Worm (Caenorhabditis elegans) whole organism, late embryonic: ENCODE results near the gene dur-1.

Source experiments
- K09A11.1 ChIP-seq: sonication (generic microtip); optimal IDR thresholded peaks from 2 replicates; lab custom pipeline; 2017; ENCODE audit warnings: antibody characterized with exemption, mild to moderate bottlenecking, missing genetic modification characterization, missing compliant biosample characterization; ENCODE audit not compliant: insufficient read depth
- Y22D7AL.16 ChIP-seq: sonication (generic microtip); optimal IDR thresholded peaks from 2 replicates; lab custom pipeline; 2016; ENCODE audit warnings: missing genetic modification characterization, missing compliant biosample characterization
- ceh-14 ChIP-seq: sonication (generic microtip); optimal IDR thresholded peaks from 2 replicates; lab custom pipeline; 2016; ENCODE audit warnings: missing genotype, missing genetic modification characterization, missing compliant biosample characterization
- ceh-18 ChIP-seq: sonication (generic microtip); optimal IDR thresholded peaks from 2 replicates; lab custom pipeline; 2016; ENCODE audit warnings: missing genetic modification characterization, missing compliant biosample characterization
- ceh-19 ChIP-seq: fragments of 200-800 bp; sonication (Bioruptor generic); optimal IDR thresholded peaks from 2 replicates; lab custom pipeline; 2018; ENCODE audit warnings: mild to moderate bottlenecking, missing genetic modification characterization, missing compliant biosample characterization
- ceh-22 ChIP-seq: sonication (generic microtip); optimal IDR thresholded peaks from 2 replicates; lab custom pipeline; 2017; ENCODE audit warnings: missing biosample characterization, missing genetic modification characterization
- ceh-24 ChIP-seq: sonication (generic microtip); optimal IDR thresholded peaks from 2 replicates; lab custom pipeline; 2016; ENCODE audit warnings: mild to moderate bottlenecking, missing genetic modification characterization, missing compliant biosample characterization
- ceh-34 ChIP-seq: sonication (generic microtip); optimal IDR thresholded peaks from 2 replicates; lab custom pipeline; 2016; ENCODE audit warnings: mild to moderate bottlenecking, missing genetic modification characterization, missing compliant biosample characterization
- ceh-45 ChIP-seq: fragments of 200-800 bp; sonication (Bioruptor generic); IDR thresholded peaks from 2 replicates; pipeline ENCODE4 v1.3.6; 2022; ENCODE audit warnings: missing genetic modification reagents, missing genetic modification characterization, missing compliant biosample characterization
- ceh-48 ChIP-seq: sonication (generic microtip); optimal IDR thresholded peaks from 2 replicates; lab custom pipeline; 2016; ENCODE audit warnings: missing genetic modification characterization, inconsistent platforms, missing compliant biosample characterization
- ceh-9 ChIP-seq: sonication (generic microtip); optimal IDR thresholded peaks from 2 replicates; lab custom pipeline; 2016; ENCODE audit warnings: mild to moderate bottlenecking, missing genetic modification characterization, inconsistent platforms, missing compliant biosample characterization
- che-1 ChIP-seq: sonication (generic microtip); optimal IDR thresholded peaks from 2 replicates; lab custom pipeline; 2016; ENCODE audit warnings: mild to moderate bottlenecking, missing genetic modification characterization, missing compliant biosample characterization
- dmd-4 ChIP-seq: sonication (generic microtip); optimal IDR thresholded peaks from 2 replicates; lab custom pipeline; 2016; ENCODE audit warnings: borderline replicate concordance, missing genetic modification characterization, missing compliant biosample characterization
- ets-4 ChIP-seq: sonication (generic microtip); optimal IDR thresholded peaks from 2 replicates; lab custom pipeline; 2016; ENCODE audit warnings: missing genetic modification characterization, missing compliant biosample characterization
- eyg-1 ChIP-seq: sonication (generic microtip); optimal IDR thresholded peaks from 2 replicates; lab custom pipeline; 2016; ENCODE audit warnings: missing genotype, missing genetic modification characterization, missing compliant biosample characterization
- fax-1 ChIP-seq: sonication (generic microtip); optimal IDR thresholded peaks from 2 replicates; lab custom pipeline; 2016; ENCODE audit warnings: missing genotype, missing genetic modification characterization, missing compliant biosample characterization
- gmeb-2 ChIP-seq: sonication (generic microtip); optimal IDR thresholded peaks from 2 replicates; lab custom pipeline; 2016; ENCODE audit warnings: missing genetic modification characterization, inconsistent platforms, missing compliant biosample characterization
- hlh-6 ChIP-seq: sonication (generic microtip); optimal IDR thresholded peaks from 2 replicates; lab custom pipeline; 2016; ENCODE audit warnings: missing genotype, missing genetic modification characterization, missing compliant biosample characterization
- mec-3 ChIP-seq: sonication (generic microtip); optimal IDR thresholded peaks from 2 replicates; lab custom pipeline; 2016; ENCODE audit warnings: borderline replicate concordance, missing genetic modification characterization, missing compliant biosample characterization
- nfya-1 ChIP-seq: sonication (generic microtip); optimal IDR thresholded peaks from 2 replicates; lab custom pipeline; 2017; ENCODE audit warnings: missing genetic modification characterization, mild to moderate bottlenecking, missing compliant biosample characterization, antibody characterized with exemption, moderate library complexity
- nhr-232 ChIP-seq: sonication (generic microtip); optimal IDR thresholded peaks from 2 replicates; lab custom pipeline; 2016; ENCODE audit warnings: missing genetic modification characterization, missing compliant biosample characterization
- npax-4 ChIP-seq: sonication (generic microtip); optimal IDR thresholded peaks from 2 replicates; lab custom pipeline; 2016; ENCODE audit warnings: missing genetic modification characterization, missing compliant biosample characterization
- pros-1 ChIP-seq: fragments of 150-350 bp; optimal IDR thresholded peaks from 2 replicates; lab custom pipeline; 2014; ENCODE audit warnings: missing biosample characterization, missing genetic modification reagents, missing genetic modification characterization
- ref-2 ChIP-seq: sonication (generic microtip); optimal IDR thresholded peaks from 2 replicates; lab custom pipeline; 2016; ENCODE audit warnings: missing genetic modification characterization, missing compliant biosample characterization
- sdc-2 ChIP-seq: sonication (generic microtip); optimal IDR thresholded peaks from 2 replicates; lab custom pipeline; 2016; ENCODE audit warnings: missing genotype, missing genetic modification characterization, missing compliant biosample characterization
- sox-2 ChIP-seq: fragments of 200-800 bp; sonication (Bioruptor generic); IDR thresholded peaks from 2 replicates; pipeline ENCODE4 v1.3.6; 2022; ENCODE audit warnings: missing genetic modification reagents, missing genetic modification characterization, missing compliant biosample characterization
- sox-4 ChIP-seq: sonication (generic microtip); optimal IDR thresholded peaks from 2 replicates; lab custom pipeline; 2017; ENCODE audit warnings: mild to moderate bottlenecking, missing genetic modification characterization, inconsistent platforms, missing compliant biosample characterization
- tbx-7 ChIP-seq: sonication (generic microtip); optimal IDR thresholded peaks from 2 replicates; lab custom pipeline; 2016; ENCODE audit warnings: missing genotype, missing genetic modification characterization, missing compliant biosample characterization
- unc-3 ChIP-seq, 2 experiments: fragments of 200-800 bp in 1 of 2; sonication (Bioruptor generic) in 1 of 2; sonication (generic microtip) in 1 of 2; conservative IDR thresholded peaks in 1 of 2; optimal IDR thresholded peaks in 1 of 2; 2 replicates each; pipeline versions ENCODE4 v1.3.6 to Lab custom; 2016 to 2022; ENCODE audit warnings: missing compliant biosample characterization in 2 of 2, missing genetic modification characterization in 2 of 2, missing genetic modification reagents in 1 of 2
- unc-42 ChIP-seq: sonication (generic microtip); optimal IDR thresholded peaks from 2 replicates; lab custom pipeline; 2016; ENCODE audit warnings: missing genotype, missing genetic modification characterization, missing compliant biosample characterization
- unc-86 ChIP-seq: sonication (generic microtip); optimal IDR thresholded peaks from 2 replicates; lab custom pipeline; 2016; ENCODE audit warnings: missing genetic modification characterization, missing compliant biosample characterization
- ztf-16 ChIP-seq: sonication (generic microtip); optimal IDR thresholded peaks from 2 replicates; lab custom pipeline; 2017; ENCODE audit warnings: missing genetic modification characterization, missing compliant biosample characterization

The dur-1 gene

ce11 chrIV:9913064-9913463 lies 15.0 kb downstream of the dur-1 start:
- no peak for TF ChIP-seq ceh-9 (tag; lab: Kevin White, UChicago)
- no peak for TF ChIP-seq ceh-19 (GFP tag; lab: Kevin White, UChicago)
- no peak for TF ChIP-seq hlh-6 (tag; lab: Kevin White, UChicago)
- no peak for TF ChIP-seq tbx-7
- TF ChIP-seq ceh-18 (tag; lab: Kevin White, UChicago) = no peak
- no peak for TF ChIP-seq ceh-14 (tag; lab: Kevin White, UChicago)
- TF ChIP-seq ceh-24 (tag; lab: Kevin White, UChicago) = no peak
- no peak for TF ChIP-seq nhr-232 (tag; lab: Kevin White, UChicago)
- TF ChIP-seq pros-1 = no peak
- no peak for TF ChIP-seq dmd-4
- TF ChIP-seq ref-2 (tag; lab: Kevin White, UChicago) = no peak
- TF ChIP-seq che-1 (tag; lab: Kevin White, UChicago) = no peak
- TF ChIP-seq unc-86 (tag; lab: Kevin White, UChicago) = no peak
- TF ChIP-seq ceh-48 = no peak
- TF ChIP-seq K09A11.1 (tag; lab: Kevin White, UChicago) = no peak
- TF ChIP-seq fax-1 (tag; lab: Kevin White, UChicago) = no peak
- TF ChIP-seq sdc-2 (tag; lab: Kevin White, UChicago) = no peak
- TF ChIP-seq eyg-1 (tag; lab: Kevin White, UChicago) = no peak
- TF ChIP-seq ceh-34 (tag; lab: Kevin White, UChicago) = no peak

ce11 chrIV:9903608-9904007 lies 24.4 kb downstream of the dur-1 start, which contains the start of gene best-13:
Gene best-13, plus strand, starts transcription at chrIV:9903908.
- no peak for TF ChIP-seq nfya-1 (tag; lab: Kevin White, UChicago)
- TF ChIP-seq Y22D7AL.16 (tag; lab: Kevin White, UChicago) = no peak
- no peak for TF ChIP-seq K09A11.1 (tag; lab: Kevin White, UChicago)
- no peak for TF ChIP-seq unc-3 (GFP tag; conservative IDR thresholded peaks at IDR 0.05; lab: Robert Waterston, UW)
- no peak for TF ChIP-seq unc-3 (tag; optimal IDR thresholded peaks at IDR 0.05; lab: Kevin White, UChicago)
- TF ChIP-seq mec-3 (tag; lab: Kevin White, UChicago) = no peak
- no peak for TF ChIP-seq gmeb-2 (tag; lab: Kevin White, UChicago)
- no peak for TF ChIP-seq ets-4 (tag; lab: Kevin White, UChicago)
- TF ChIP-seq ref-2 (tag; lab: Kevin White, UChicago) = no peak

- TF ChIP-seq ztf-16 (tag; lab: Kevin White, UChicago) (no peak), unc-42 (tag; lab: Kevin White, UChicago) (peak; percentile 95)
These were observed 28.8 kb downstream of the dur-1 start for ce11 chrIV:9899227-9899626.

ce11 chrIV:9898712-9899111 lies 29.3 kb downstream of the dur-1 start, which contains the start of gene tbc-3:
Gene tbc-3, plus strand, starts transcription at chrIV:9899012.
- TF ChIP-seq sox-4 = no peak
- TF ChIP-seq sox-2 (GFP tag; lab: Robert Waterston, UW) = no peak
- TF ChIP-seq sdc-2 (tag; lab: Kevin White, UChicago) = no peak
- no peak for TF ChIP-seq ceh-22 (tag; lab: Kevin White, UChicago)
- TF ChIP-seq npax-4 (tag; lab: Kevin White, UChicago) = no peak
- TF ChIP-seq, all 69 proteins: peak for 0

ce11 chrIV:9895088-9895487 lies 32.9 kb downstream of the dur-1 start, which contains the start of gene ssp-32:
Gene ssp-32, plus strand, starts transcription at chrIV:9895388.
- TF ChIP-seq ceh-45 (no peak), pros-1 (no peak), fax-1 (tag; lab: Kevin White, UChicago) (no peak)
